Worm (Caenorhabditis elegans): ENCODE results near the gene unc-83.

Gene unc-83

DNA sequence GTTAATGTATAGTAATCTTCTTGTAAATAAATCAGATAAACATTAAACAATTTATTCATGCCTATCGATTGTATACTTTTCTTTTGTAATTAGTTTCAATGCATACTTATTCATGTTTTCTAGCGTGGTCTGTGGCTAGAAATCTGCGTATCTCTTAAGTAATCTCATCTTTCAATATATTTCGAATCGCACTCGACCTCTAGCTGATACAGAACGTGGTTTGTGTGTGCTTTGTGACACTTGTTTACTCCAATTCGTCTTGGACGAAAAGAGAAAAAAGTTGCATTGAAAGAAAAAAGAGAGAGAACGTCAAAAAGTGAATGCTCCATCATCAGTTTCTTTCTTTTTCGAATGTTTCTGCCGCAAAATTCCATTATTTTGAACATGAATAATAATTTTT, 33.6 kb downstream of the unc-83 start:
- TF ChIP-seq madf-6 (GFP tag; IDR thresholded peaks at IDR 0.05): peak; percentile 8; the same call in 1 of the 2 replicates
- no peak for TF ChIP-seq sptf-2 (GFP tag; optimal IDR thresholded peaks at IDR 0.05)
- no peak for TF ChIP-seq die-1 (tag; optimal IDR thresholded peaks at IDR 0.05)
- no peak for TF ChIP-seq gei-17 (GFP tag; optimal IDR thresholded peaks at IDR 0.05)
- TF ChIP-seq pha-4 (tag; optimal IDR thresholded peaks at IDR 0.05): no peak
- no peak for TF ChIP-seq ZK185.1 (tag; optimal IDR thresholded peaks at IDR 0.05; ENCODE audit: poor library complexity, severe bottlenecking)

DNA sequence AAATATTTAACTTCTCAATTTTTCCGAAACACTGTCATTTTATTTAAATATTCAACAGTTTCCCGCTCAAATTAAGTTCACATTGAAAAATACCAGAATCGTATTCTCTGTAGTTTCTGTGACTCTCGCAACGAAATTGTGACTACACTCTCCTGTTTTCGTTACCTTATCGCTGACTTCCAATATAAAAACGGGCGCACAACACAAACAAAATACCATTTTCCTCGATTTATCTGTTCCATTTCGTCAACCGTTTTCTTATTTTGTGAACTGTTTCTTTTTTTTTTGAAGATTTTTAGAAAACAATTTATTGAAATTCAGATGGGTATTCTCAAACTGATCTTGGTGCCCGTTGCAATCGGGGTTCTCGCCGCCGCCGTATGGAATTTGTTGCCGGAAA, 34.0 kb downstream of the unc-83 start, which contains the start of gene W01A11.1:
Gene W01A11.1, plus strand, starts transcription at position 322 of the 400 bp plus-strand sequence.
- TF ChIP-seq lin-54 (GFP tag; optimal IDR thresholded peaks at IDR 0.05) (no peak), nhr-80 (tag; optimal IDR thresholded peaks at IDR 0.05) (peak; percentile 23)

DNA sequence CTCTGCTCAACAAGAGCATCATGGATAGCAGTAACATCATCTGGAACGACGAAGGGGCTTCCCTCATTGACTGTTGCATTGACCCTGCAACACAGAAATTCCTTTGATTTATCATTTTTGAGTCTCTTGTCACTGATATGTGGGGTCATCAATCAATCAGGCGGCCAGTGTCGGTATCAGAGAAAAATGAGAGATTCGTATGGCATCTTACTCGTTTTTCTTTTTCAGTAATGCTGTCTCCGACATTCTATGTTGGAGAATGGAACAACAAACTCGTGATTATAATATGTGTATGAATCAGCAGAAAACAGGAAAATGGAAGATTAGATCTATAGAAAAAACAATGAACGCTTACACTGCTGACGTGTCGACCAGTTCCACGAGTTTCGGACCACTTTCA, 38.3 kb downstream of the unc-83 start:
- no peak for TF ChIP-seq gei-17 (GFP tag; optimal IDR thresholded peaks at IDR 0.05)
- TF ChIP-seq nhr-80 (tag; optimal IDR thresholded peaks at IDR 0.05): peak; percentile 2

DNA sequence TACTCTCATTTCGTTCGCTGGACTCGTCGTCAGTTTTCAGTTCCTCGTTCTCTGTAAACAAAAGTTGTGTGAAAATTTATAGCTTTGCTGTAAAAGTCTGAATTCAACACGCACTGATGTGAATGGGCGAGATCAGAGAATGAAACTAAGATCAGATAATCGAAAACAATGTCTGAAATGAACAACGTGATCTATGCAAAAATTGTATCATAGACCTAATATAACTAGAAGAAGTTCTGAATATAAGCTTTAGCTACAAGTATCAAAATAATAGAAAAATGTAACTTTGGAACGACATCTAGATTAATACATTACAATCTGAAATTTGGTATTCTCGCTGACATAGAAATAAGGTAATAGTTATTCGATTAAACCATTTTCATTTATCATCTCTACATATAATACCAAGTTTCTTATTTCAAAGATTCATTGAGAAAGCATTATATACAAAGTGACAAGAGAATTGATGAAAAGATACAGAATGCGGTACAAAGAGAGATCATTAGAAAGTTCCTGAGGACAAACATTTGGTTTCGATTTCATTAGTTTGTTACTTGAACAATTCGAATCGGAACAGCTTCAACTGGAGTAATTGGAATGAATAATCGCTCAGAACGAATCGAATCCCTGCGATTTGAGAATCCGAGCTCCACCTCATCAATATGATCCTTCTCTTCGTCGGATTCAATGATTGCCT, 39.4 kb downstream of the unc-83 start, which contains the start of gene moc-2:
Gene moc-2, minus strand, starts transcription at position 51 of the 697 bp plus-strand sequence.
- TF ChIP-seq rpc-1 (optimal IDR thresholded peaks at IDR 0.05) (no peak), rpc-1 (tag; optimal IDR thresholded peaks at IDR 0.05) (no peak), nhr-90 (tag; optimal IDR thresholded peaks at IDR 0.05) (no peak), bed-2 (GFP tag; IDR thresholded peaks at IDR 0.05) (no peak), ceh-91 (GFP tag; IDR thresholded peaks at IDR 0.05) (no peak), lin-35 (GFP tag; optimal IDR thresholded peaks at IDR 0.05) (no peak), F23B12.7 (tag; optimal IDR thresholded peaks at IDR 0.05; ENCODE audit: insufficient read depth) (no peak), pbrm-1 (GFP tag; IDR thresholded peaks at IDR 0.05) (no peak), die-1 (tag; optimal IDR thresholded peaks at IDR 0.05) (no peak), gei-17 (GFP tag; optimal IDR thresholded peaks at IDR 0.05) (no peak), C06A6.2 (GFP tag; conservative IDR thresholded peaks at IDR 0.05) (no peak), lir-1 (GFP tag; conservative IDR thresholded peaks at IDR 0.05) (no peak)

DNA sequence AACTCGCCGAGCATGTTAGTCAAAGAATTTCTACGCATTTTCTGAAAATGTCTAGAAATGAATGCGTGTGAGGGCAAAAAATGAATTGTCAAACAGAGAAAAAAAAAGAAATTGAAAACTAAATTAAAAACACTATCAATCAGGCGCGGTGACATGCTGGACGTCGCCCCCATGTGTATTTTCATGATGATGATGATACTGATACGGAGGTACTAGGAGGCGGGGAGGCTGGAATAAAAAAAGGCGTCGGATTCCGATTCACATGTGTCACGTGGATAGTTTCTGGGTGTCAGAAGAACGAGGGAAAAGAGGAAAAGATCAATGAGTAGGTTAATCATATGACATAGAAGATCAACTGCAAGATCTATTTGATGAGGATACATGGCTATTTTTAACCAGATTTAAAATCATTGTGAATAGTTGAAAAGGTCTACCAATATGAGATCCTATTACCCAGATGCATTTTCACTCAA, 40.5 kb downstream of the unc-83 start, which contains the start of gene W01A11.7:
Gene W01A11.7, minus strand, starts transcription at position 51 of the 473 bp plus-strand sequence.
- peak; percentile 17 for TF ChIP-seq ztf-26 (tag; optimal IDR thresholded peaks at IDR 0.05)
- no peak for TF ChIP-seq B0261.1 (tag; optimal IDR thresholded peaks at IDR 0.05)

DNA sequence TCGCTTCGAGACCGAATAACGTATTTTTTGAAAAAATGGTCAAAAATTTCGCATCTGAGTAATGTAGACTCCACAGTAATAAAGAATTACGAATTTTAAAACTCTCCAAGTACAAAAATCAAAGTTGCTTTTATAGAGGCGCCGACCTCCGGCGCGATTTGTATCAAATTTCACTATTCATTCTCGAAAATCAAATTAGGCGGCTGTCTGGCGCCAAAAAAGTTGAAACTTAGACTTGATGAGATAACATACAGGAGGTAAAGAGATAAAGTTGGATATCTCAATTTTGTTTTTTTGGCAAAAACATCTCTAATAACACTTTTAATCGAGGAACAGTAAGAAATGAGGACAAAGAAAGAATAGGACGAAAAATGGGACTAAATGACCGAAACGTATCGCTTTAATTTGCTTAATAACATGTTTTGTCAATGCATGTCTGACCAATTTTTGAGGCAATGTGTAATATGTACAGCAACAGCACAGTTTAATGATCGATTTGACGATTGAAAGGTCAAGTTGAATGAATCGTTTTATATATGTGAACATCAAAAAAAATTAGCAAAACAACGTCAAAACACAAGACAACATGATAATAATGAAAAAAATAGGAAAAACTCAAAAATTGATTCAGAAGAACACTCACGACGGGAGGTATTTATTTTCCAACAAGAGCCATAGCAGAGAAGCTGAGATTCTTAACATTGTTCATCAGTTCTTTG, 41.5 kb downstream of the unc-83 start:
- TF ChIP-seq D2030.7 (GFP tag; IDR thresholded peaks at IDR 0.05) (no peak), tlf-1 (GFP tag; optimal IDR thresholded peaks at IDR 0.05) (no peak), egl-44 (GFP tag; IDR thresholded peaks at IDR 0.05) (no peak), mes-4 (tag; optimal IDR thresholded peaks at IDR 0.05) (no peak), mcd-1 (GFP tag; IDR thresholded peaks at IDR 0.05) (no peak), ztf-22 (GFP tag; optimal IDR thresholded peaks at IDR 0.05) (no peak), let-526 (GFP tag; IDR thresholded peaks at IDR 0.05) (no peak), cebp-1 (GFP tag; IDR thresholded peaks at IDR 0.05) (no peak), cebp-1 (tag; optimal IDR thresholded peaks at IDR 0.05) (no peak)

Data from whole organism, young adult.